Worm (Caenorhabditis elegans) whole organism, L4/young adult: ENCODE data around the gene C15F1.5.

Source experiments
- W03F9.2 ChIP-seq: fragments of 150-350 bp; optimal IDR thresholded peaks from 2 replicates; lab custom pipeline; 2014; ENCODE audit warnings: missing biosample characterization, missing genetic modification characterization
- dao-5 ChIP-seq: sonication (generic microtip); optimal IDR thresholded peaks from 2 replicates; lab custom pipeline; 2016; ENCODE audit warnings: missing genotype, missing genetic modification characterization, moderate library complexity, missing compliant biosample characterization
- him-1 ChIP-seq: sonication (generic microtip); optimal IDR thresholded peaks from 2 replicates; lab custom pipeline; 2016; ENCODE audit warnings: missing genotype, missing genetic modification reagents, missing genetic modification characterization, missing compliant biosample characterization

C15F1.5 gene

ce11 chrII:6968191-6968675 is 2.2 kb downstream of the C15F1.5 start:
- no peak for TF ChIP-seq W03F9.2 (tag; lab: Kevin White, UChicago)
- no peak for TF ChIP-seq dao-5 (tag; lab: Kevin White, UChicago)
- no peak for TF ChIP-seq him-1 (tag; lab: Kevin White, UChicago)

- TF ChIP-seq him-1 (tag; lab: Kevin White, UChicago), result no peak
- TF ChIP-seq dao-5 (tag; lab: Kevin White, UChicago), result no peak
- no peak for TF ChIP-seq W03F9.2 (tag; lab: Kevin White, UChicago)
Measured at ce11 chrII:6967618-6968017, 2.8 kb downstream of the C15F1.5 start, which contains the start of gene eif-2Bgamma. eif-2Bgamma (minus strand) TSS chrII:6967648.

ce11 chrII:6965573-6965972 is 4.8 kb downstream of the C15F1.5 start, which contains the start of gene tra-2:
tra-2 (minus strand) TSS chrII:6965673.
- TF ChIP-seq him-1 (tag; lab: Kevin White, UChicago) (no peak), W03F9.2 (tag; lab: Kevin White, UChicago) (no peak), dao-5 (tag; lab: Kevin White, UChicago) (no peak)

ce11 chrII:6958136-6958535 is 12.3 kb downstream of the C15F1.5 start:
- TF ChIP-seq W03F9.2 (tag; lab: Kevin White, UChicago), result no peak
- no peak for TF ChIP-seq him-1 (tag; lab: Kevin White, UChicago)
- TF ChIP-seq dao-5 (tag; lab: Kevin White, UChicago), result no peak

ce11 chrII:6955084-6955697 is 15.2 kb downstream of the C15F1.5 start:
- no peak for TF ChIP-seq dao-5 (tag; lab: Kevin White, UChicago)
- no peak for TF ChIP-seq him-1 (tag; lab: Kevin White, UChicago)
- TF ChIP-seq W03F9.2 (tag; lab: Kevin White, UChicago), result no peak

DNA sequence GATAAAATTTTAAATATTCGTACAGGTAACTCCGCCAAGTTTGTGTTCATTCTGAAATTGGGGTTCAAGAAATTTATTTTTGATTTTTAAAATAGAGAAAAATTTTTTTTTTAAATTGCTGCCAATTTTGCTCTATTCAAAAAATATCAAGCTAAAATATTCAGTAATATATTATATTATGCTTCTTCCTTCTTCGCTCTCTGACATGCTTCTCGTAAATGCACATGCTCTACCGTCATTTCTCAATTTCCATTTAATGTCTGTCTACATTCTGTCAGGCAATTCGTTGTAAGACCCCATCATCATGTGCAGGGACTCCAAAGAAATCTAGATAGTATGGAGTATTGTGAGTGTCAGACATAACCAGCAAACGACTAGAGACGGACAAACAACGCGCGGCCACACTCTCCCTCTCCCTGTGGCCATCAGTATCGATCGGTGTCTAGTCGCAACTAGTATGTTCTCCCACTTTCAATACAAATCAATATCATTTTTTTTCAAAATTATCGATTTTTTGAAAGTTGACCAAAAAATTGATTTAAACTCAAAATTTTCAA is 19.1 kb downstream of the C15F1.5 start, which contains the start of the genes malt-1 and ceh-38:
Gene malt-1, minus strand, starts transcription at position 51 of the 557 bp plus-strand sequence.
Gene ceh-38, plus strand, starts transcription at position 277 of the 557 bp plus-strand sequence.
- TF ChIP-seq dao-5 (tag; lab: Kevin White, UChicago) (peak; percentile 10), him-1 (tag; lab: Kevin White, UChicago) (peak; percentile 95), W03F9.2 (tag; lab: Kevin White, UChicago) (peak; percentile 89)

ce11 chrII:6943299-6944051 is 26.9 kb downstream of the C15F1.5 start:
- no peak for TF ChIP-seq dao-5 (tag; lab: Kevin White, UChicago)
- peak; percentile 33 for TF ChIP-seq him-1 (tag; lab: Kevin White, UChicago)

DNA sequence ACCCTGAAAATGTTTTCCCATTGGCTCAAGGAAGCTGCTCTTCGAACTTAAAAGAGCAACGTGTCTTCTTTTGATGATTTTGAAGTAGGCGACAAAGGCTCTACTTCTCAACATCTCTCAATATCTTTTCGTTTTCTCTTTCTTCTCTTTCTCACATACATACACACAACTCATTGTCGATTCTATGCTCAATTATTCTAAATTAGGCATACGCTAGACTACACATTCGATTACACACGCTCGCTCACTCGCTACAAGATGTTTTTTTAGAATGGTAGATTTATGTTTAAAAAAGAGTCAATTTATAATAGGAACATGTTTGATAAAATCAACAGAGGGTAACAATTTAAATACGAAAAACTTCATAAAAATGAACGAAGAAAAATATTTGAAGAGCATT is 28.9 kb downstream of the C15F1.5 start:
- TF ChIP-seq W03F9.2 (tag; lab: Kevin White, UChicago), result no peak
- TF ChIP-seq dao-5 (tag; lab: Kevin White, UChicago), result no peak
- TF ChIP-seq him-1 (tag; lab: Kevin White, UChicago), result no peak

- no peak for TF ChIP-seq W03F9.2 (tag; lab: Kevin White, UChicago)
- TF ChIP-seq dao-5 (tag; lab: Kevin White, UChicago), result no peak
- TF ChIP-seq him-1 (tag; lab: Kevin White, UChicago), result no peak
Measured at ce11 chrII:6940726-6941230, 29.6 kb downstream of the C15F1.5 start.

- TF ChIP-seq W03F9.2 (tag; lab: Kevin White, UChicago) (no peak), dao-5 (tag; lab: Kevin White, UChicago) (no peak), him-1 (tag; lab: Kevin White, UChicago) (no peak)
Measured at ce11 chrII:6939873-6940272, 30.5 kb downstream of the C15F1.5 start.

DNA sequence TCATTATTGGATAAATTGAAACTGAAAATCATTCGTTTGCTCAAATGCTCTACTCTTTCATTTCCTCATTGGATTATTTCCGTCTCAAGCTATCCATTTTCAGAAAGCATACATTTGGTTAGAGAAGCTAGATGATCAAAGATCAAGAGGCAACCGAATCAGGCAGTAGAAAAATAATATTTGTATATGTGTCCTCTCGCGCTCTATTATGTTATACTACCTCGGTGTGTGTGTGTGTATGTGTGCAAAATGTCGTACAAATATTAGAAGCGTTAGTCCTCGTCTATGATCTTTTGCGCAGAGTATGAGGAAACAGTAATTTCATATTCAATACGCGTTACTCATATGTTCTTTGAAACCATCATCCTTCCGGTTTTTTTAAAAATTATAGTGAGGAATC is 33.4 kb downstream of the C15F1.5 start:
- TF ChIP-seq dao-5 (tag; lab: Kevin White, UChicago) (no peak), him-1 (tag; lab: Kevin White, UChicago) (no peak)

DNA sequence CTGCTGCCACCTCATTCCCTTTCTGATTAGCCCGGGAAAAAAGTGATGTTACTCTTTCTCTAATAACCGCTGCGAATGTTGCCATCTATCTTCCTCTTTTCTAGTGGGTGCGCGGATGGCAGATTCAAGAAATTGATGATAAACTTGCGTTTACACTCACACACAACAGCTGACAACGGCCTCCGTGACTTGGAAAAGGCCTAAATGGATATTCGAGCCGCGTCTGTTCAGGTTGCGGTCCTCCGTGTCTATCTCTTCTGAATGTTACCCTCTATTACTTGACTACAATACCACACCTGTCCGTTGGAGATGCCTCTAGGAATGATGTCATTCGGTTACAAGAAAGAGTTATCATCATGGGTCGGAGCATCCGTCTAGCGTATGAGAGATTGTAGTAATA is 33.9 kb downstream of the C15F1.5 start:
- no peak for TF ChIP-seq dao-5 (tag; lab: Kevin White, UChicago)

ce11 chrII:6935975-6936374 is 34.4 kb downstream of the C15F1.5 start:
- TF ChIP-seq W03F9.2 (tag; lab: Kevin White, UChicago) (no peak), dao-5 (tag; lab: Kevin White, UChicago) (no peak), him-1 (tag; lab: Kevin White, UChicago) (no peak)
